Fruit fly (Drosophila melanogaster) Kc167 (cell line): ENCODE results near the gene Gld2.

ENCODE experiments used
- Myc ChIP-seq: fragments of >200 bp; optimal IDR thresholded peaks from 2 replicates; lab custom pipeline; 2017; ENCODE audit warnings: missing external identifiers
- Sin3A ChIP-seq: fragments of >200 bp; optimal IDR thresholded peaks from 2 replicates; lab custom pipeline; 2018; ENCODE audit warnings: missing external identifiers
- h ChIP-seq: fragments of >200 bp; optimal IDR thresholded peaks from 3 replicates; lab custom pipeline; 2018; ENCODE audit warnings: missing external identifiers
- insv ChIP-seq: fragments of >200 bp; optimal IDR thresholded peaks from 3 replicates; lab custom pipeline; 2018; ENCODE audit warnings: missing external identifiers
- psq ChIP-seq: fragments of >200 bp; optimal IDR thresholded peaks from 2 replicates; lab custom pipeline; 2017; ENCODE audit warnings: missing external identifiers
- ttk ChIP-seq: sonication (Bioruptor generic); optimal IDR thresholded peaks from 2 replicates; lab custom pipeline; 2017; ENCODE audit warnings: missing external identifiers

The Gld2 gene

dm6 chr3R:22195411-22196155 is 16.0 kb upstream of the Gld2 start:
- TF ChIP-seq insv (no peak), psq (lab: Kevin White, UChicago) (no peak), ttk (lab: Kevin White, UChicago) (no peak), Myc (no peak), Sin3A (no peak), h (lab: Kevin White, UChicago) (no peak)

DNA sequence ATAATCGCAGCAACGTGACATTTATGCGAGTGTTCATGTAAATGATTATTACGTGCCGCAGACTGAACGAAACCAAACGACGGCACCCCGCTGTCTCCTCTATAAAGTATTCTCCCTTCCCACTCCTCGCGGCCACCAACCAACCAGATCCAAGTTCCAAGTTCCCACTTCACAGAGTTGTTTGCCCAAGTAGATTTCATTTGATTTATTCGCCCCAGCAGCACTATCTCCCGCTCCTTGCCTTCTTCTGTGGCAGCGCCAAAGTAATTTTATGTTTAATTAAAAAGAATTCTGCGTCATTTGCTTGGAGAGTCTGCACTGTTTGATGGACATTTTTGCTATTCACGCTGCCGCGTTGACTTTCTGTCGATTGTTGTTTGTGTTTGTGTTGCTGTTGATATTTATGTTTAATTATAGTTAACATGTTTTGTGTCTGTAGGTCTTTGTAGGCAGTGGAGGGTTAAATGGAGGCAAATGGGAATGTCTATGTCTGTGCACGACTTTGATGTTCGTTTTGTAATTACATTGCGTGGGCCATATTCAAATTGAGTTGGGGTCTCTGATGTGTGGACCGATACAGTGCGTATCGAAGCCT is 15.0 kb upstream of the Gld2 start:
- no peak for TF ChIP-seq Sin3A
- no peak for TF ChIP-seq ttk (lab: Kevin White, UChicago)
- no peak for TF ChIP-seq psq (lab: Kevin White, UChicago)
- TF ChIP-seq h (lab: Kevin White, UChicago), result no peak
- no peak for TF ChIP-seq Myc
- TF ChIP-seq insv, result no peak

DNA sequence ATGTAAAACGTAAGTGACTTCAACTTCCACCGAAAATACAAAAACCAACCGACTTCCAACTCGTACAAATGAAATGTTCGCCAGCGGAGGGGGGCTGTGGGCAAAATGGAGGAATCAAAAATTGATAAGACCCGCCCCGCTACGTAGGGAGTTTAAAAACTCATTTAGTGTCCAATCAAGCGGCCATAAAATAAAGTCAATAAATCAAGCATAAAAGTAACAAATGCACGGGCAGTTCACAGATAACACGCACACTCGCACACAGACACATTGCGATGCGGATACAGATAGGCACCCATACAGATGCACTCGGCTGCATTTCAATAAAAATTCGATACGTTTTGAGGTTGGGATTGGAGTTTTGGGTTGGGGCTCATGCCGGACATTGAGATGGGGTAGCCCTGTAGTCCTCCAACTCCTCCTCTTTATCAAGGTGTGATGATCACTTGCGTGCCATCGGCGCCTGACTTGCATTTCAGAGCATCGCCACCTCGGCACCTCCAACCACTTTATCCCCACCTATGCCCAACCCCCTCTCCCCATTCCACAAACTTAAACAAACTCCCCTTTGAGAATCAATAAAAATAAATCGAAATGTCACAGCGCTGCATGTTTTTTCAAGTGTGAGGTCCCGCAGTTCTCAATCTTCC is 13.8 kb upstream of the Gld2 start:
- no peak for TF ChIP-seq Myc
- TF ChIP-seq psq (lab: Kevin White, UChicago), result no peak
- TF ChIP-seq h (lab: Kevin White, UChicago), result no peak
- TF ChIP-seq ttk (lab: Kevin White, UChicago), result no peak
- TF ChIP-seq Sin3A, result no peak
- TF ChIP-seq insv, result no peak

- TF ChIP-seq ttk (lab: Kevin White, UChicago) (no peak), Myc (no peak), h (lab: Kevin White, UChicago) (no peak), psq (lab: Kevin White, UChicago) (no peak), insv (no peak), Sin3A (no peak)
Measured at dm6 chr3R:22198928-22199327, 12.7 kb upstream of the Gld2 start.

DNA sequence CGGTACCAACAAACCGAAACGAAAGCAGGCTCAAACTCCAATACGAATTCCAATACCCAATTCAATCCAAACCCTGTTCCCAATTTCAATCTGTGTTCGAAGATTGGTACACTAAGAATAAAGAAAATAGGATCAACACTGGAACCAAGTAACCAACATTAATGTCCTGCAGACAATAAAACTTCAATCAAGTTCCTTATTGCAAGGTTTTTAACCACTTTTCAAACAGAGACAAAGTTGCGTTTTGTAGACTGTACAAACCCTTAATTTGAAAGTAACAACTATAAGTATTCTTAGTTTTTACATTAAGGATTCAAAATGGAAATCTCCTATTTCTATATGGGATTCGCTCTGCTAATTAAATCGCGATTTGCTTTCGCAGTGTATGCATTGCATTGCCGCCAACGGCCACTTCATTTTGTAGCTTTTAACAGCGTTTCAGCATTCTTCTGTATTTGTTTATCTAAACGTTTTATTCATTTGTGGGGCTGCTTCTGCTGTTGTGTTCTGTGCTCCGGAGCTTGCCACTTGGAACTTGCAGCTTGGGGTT is 12.2 kb upstream of the Gld2 start:
- TF ChIP-seq h (lab: Kevin White, UChicago), result no peak
- no peak for TF ChIP-seq Myc
- TF ChIP-seq ttk (lab: Kevin White, UChicago), result no peak
- TF ChIP-seq insv, result no peak
- no peak for TF ChIP-seq Sin3A
- no peak for TF ChIP-seq psq (lab: Kevin White, UChicago)

DNA sequence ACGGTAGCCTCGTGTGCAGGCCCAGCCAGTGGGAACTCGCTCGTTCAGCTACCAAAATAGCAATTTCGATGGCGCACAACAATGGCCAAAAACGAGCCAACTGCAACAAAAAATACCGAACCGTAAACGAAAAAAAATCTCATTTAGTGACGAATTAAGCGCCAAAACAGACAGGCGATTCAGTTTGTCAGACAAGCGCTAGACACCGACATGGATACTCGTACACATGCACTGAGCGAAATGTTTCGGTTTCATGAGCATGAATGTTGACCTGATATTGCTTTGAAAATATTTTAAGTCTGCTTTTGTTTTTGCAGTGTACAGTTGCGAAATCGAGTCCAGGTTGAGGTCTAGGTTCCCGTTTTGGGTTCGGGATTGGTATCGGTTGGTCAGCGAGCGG is 9.2 kb upstream of the Gld2 start:
- no peak for TF ChIP-seq Myc
- TF ChIP-seq psq (lab: Kevin White, UChicago), result no peak
- no peak for TF ChIP-seq ttk (lab: Kevin White, UChicago)
- TF ChIP-seq h (lab: Kevin White, UChicago), result no peak
- TF ChIP-seq insv, result no peak
- TF ChIP-seq Sin3A, result no peak

dm6 chr3R:22205523-22205922 is 6.1 kb upstream of the Gld2 start:
- no peak for TF ChIP-seq Sin3A
- no peak for TF ChIP-seq psq (lab: Kevin White, UChicago)
- TF ChIP-seq ttk (lab: Kevin White, UChicago), result no peak
- no peak for TF ChIP-seq Myc
- TF ChIP-seq h (lab: Kevin White, UChicago), result no peak
- TF ChIP-seq insv, result no peak

DNA sequence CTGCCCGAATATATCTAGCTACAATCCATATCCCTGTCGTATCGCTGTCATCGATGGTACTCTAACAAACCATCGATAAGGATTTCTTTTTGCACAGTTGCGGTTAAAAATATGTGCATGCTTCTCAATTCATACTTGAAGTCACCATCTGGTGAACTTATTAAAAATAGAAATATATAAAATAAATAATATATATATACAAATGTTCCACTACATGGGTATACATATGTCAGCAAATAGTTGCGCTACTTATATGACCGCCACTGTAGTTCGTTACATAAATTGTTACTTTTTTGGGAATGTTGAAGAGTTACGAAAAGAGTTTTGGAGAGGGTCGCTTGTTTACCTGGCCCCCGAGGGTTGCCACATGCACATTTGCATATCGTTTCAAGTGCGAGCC is 9.2 kb downstream of the Gld2 start:
- no peak for TF ChIP-seq h (lab: Kevin White, UChicago)
- no peak for TF ChIP-seq insv
- TF ChIP-seq Sin3A, result no peak
- TF ChIP-seq psq (lab: Kevin White, UChicago), result no peak
- no peak for TF ChIP-seq Myc
- TF ChIP-seq ttk (lab: Kevin White, UChicago), result no peak

DNA sequence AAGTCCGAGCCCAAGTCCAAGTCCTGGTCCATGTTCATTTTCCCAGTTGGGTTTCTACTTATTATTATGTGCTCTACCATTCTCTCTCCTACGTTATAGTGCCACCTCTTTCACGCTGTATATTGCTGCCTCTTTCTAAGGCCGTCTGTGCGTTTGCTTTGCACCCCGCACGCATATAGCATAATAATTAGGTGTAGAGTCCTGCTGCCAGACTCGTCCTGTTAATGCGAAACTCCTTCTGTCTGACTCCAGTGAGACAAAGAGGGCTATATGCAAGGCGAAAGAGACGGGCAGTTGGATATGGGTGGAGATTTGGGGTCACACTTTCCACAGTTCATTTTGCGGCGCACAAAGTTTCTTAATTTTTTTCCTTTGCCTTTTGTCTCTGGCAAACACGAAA is 11.8 kb downstream of the Gld2 start:
- TF ChIP-seq ttk (lab: Kevin White, UChicago), result no peak
- no peak for TF ChIP-seq psq (lab: Kevin White, UChicago)
- TF ChIP-seq insv, result no peak
- no peak for TF ChIP-seq Myc
- no peak for TF ChIP-seq Sin3A
- no peak for TF ChIP-seq h (lab: Kevin White, UChicago)

DNA sequence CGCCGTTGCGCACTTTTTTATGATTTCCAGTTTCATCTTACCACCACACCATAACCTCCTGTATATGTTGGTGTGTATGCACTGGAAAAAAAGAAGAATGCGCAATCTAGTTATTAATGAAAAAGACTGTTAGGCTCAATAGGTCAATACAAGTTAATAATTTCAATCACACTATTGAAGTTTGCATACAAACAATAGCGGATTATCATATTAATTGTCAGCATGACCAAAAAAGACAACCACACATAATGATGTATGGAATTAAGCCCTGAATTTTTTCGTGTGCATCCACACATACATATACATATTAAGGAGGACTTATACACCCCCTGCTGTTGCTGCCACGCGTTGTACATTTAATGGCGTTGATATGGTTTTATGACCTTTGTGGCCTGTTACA is 25.1 kb downstream of the Gld2 start:
- no peak for TF ChIP-seq ttk (lab: Kevin White, UChicago)
- TF ChIP-seq insv, result no peak
- no peak for TF ChIP-seq Myc
- TF ChIP-seq psq (lab: Kevin White, UChicago), result no peak

- TF ChIP-seq Myc (no peak), psq (lab: Kevin White, UChicago) (no peak), Sin3A (no peak), insv (no peak), h (lab: Kevin White, UChicago) (no peak), ttk (lab: Kevin White, UChicago) (no peak)
Measured at dm6 chr3R:22260205-22260604, 48.6 kb downstream of the Gld2 start.

DNA sequence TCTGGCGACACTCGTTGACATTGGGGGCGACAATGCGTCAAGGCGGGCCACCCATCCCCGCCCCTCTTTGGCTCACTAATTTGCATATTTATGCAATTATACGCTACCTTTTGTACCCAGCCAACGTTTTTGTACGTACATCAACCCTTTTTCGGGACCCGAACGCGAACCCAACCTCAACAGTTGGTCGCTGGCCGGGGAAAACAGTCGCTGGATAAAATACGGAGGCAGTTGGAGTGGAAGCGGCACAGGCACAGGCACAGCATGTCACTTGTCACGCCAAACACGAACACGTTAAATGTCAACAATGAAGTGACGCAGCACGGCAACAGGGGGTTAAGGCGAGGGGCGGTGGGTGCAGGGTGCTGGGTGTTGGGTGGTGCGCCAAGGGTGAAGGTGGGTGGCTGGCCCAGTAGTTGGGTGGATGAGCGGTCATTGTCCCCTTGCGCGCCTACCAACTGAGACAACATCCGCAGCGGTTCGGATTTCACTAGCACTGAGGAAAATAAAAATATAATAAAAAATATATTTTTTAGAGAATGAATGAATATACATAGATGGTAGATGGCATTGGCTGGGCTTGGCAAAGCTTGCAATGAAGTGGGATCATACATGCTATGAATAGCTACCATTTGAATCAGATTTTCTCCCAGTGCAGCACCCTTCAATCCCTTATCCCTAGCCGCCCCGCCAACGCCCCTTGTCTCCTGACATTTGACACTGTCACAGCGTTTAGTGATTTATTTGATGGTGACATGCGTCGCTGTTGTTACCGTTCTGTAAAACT is 49.2 kb downstream of the Gld2 start:
- TF ChIP-seq ttk (lab: Kevin White, UChicago), result no peak
- no peak for TF ChIP-seq Sin3A
- TF ChIP-seq insv, result no peak
- TF ChIP-seq h (lab: Kevin White, UChicago), result no peak
- no peak for TF ChIP-seq Myc
- TF ChIP-seq psq (lab: Kevin White, UChicago), result no peak
